Worm (Caenorhabditis elegans) whole organism, mixed stage, embryonic: ENCODE data around the gene drd-50.
"Not testable (repeated sequence)": the region's sequence is repeated elsewhere in the genome, so short reads cannot be mapped to it uniquely, and the experiment has no call there.

Source experiments
- ces-1 ChIP-seq: fragments of 150-350 bp; optimal IDR thresholded peaks from 2 replicates; lab custom pipeline; 2014; ENCODE audit warnings: missing biosample characterization, missing genetic modification reagents, missing genetic modification characterization
- nhr-76 ChIP-seq: sonication (generic microtip); optimal IDR thresholded peaks from 2 replicates; lab custom pipeline; 2017; ENCODE audit warnings: missing biosample characterization, missing genetic modification characterization
- unc-62 ChIP-seq: fragments of 150-350 bp; optimal IDR thresholded peaks from 2 replicates; lab custom pipeline; 2014; ENCODE audit warnings: missing biosample characterization, missing genetic modification reagents, missing genetic modification characterization

ce11 chrIV:4142986-4143385 lies 25.5 kb downstream of the drd-50 start, which contains the start of gene F49F1.12:
- TF ChIP-seq nhr-76 (tag; lab: Kevin White, UChicago); ces-1 (GFP tag; lab: Kevin White, UChicago); unc-62 (GFP tag; lab: Kevin White, UChicago): not testable (repeated sequence)
